Fruit fly (Drosophila melanogaster) whole organism, embryonic: ENCODE data around the gene CG42841.

Source experiments
- Atf-2 ChIP-seq: fragments of 200-800 bp; sonication (Bioruptor generic); optimal IDR thresholded peaks from 2 replicates; lab custom pipeline; 2016; ENCODE audit warnings: missing biosample characterization, missing genetic modification characterization
- Bgb ChIP-seq: fragments of 200-800 bp; sonication (Bioruptor generic); IDR thresholded peaks from 2 replicates; pipeline ENCODE4 v1.3.6; 2022; ENCODE audit warnings: missing biosample characterization, missing genetic modification characterization; ENCODE audit not compliant: partially characterized antibody
- Blimp-1 ChIP-seq: fragments of 200-800 bp; sonication (Bioruptor generic); optimal IDR thresholded peaks from 3 replicates; lab custom pipeline; 2018; ENCODE audit warnings: missing biosample characterization, missing genetic modification characterization, mild to moderate bottlenecking, moderate library complexity, missing genetic modification reagents
- CG10267 ChIP-seq: fragments of 200-800 bp; sonication (Bioruptor generic); optimal IDR thresholded peaks from 2 replicates; lab custom pipeline; 2018; ENCODE audit warnings: missing biosample characterization, mild to moderate bottlenecking, missing genetic modification characterization, moderate library complexity
- CG10431 ChIP-seq: fragments of 200-800 bp; sonication (Bioruptor generic); optimal IDR thresholded peaks from 3 replicates; lab custom pipeline; 2018; ENCODE audit warnings: missing biosample characterization, mild to moderate bottlenecking, missing genetic modification characterization
- CG11093 ChIP-seq: fragments of 200-800 bp; sonication (Bioruptor generic); IDR thresholded peaks from 3 replicates; pipeline ENCODE4 v1.3.6; 2022; ENCODE audit warnings: missing biosample characterization, missing genetic modification characterization
- CG14710 ChIP-seq: fragments of 200-800 bp; sonication (Bioruptor generic); optimal IDR thresholded peaks from 3 replicates; lab custom pipeline; 2019; ENCODE audit warnings: missing biosample characterization, mild to moderate bottlenecking, missing genetic modification characterization, moderate library complexity
- CG15479 ChIP-seq: fragments of 200-800 bp; sonication (Bioruptor generic); optimal IDR thresholded peaks from 3 replicates; lab custom pipeline; 2019; ENCODE audit warnings: missing biosample characterization, mild to moderate bottlenecking, missing genetic modification characterization, moderate library complexity
- CG16863 ChIP-seq: fragments of 200-800 bp; sonication (Bioruptor generic); optimal IDR thresholded peaks from 3 replicates; lab custom pipeline; 2016; ENCODE audit warnings: missing biosample characterization, missing genetic modification characterization
- CG2116 ChIP-seq: fragments of 200-800 bp; sonication (Bioruptor generic); optimal IDR thresholded peaks from 3 replicates; lab custom pipeline; 2018; ENCODE audit warnings: missing biosample characterization, mild to moderate bottlenecking, missing genetic modification characterization
- CG31441 ChIP-seq: fragments of 200-800 bp; sonication (Bioruptor generic); IDR thresholded peaks from 2 replicates; pipeline ENCODE4 v1.3.6; 2022; ENCODE audit warnings: missing biosample characterization, missing genetic modification characterization
- CG33557 ChIP-seq: fragments of 200-800 bp; sonication (Bioruptor generic); optimal IDR thresholded peaks from 2 replicates; lab custom pipeline; 2019; ENCODE audit warnings: missing biosample characterization, mild to moderate bottlenecking, missing genetic modification characterization, moderate library complexity
- CG34224 ChIP-seq: fragments of 200-800 bp; sonication (Bioruptor generic); IDR thresholded peaks from 3 replicates; pipeline ENCODE4 v1.3.6; 2022; ENCODE audit warnings: missing biosample characterization, missing genetic modification characterization; ENCODE audit not compliant: partially characterized antibody
- CG4820 ChIP-seq: fragments of 200-800 bp; sonication (Bioruptor generic); optimal IDR thresholded peaks from 3 replicates; lab custom pipeline; 2016; ENCODE audit warnings: missing biosample characterization, missing genetic modification characterization
- CG4854 ChIP-seq: fragments of 200-800 bp; sonication (Bioruptor generic); optimal IDR thresholded peaks from 2 replicates; lab custom pipeline; 2016; ENCODE audit warnings: missing biosample characterization, missing genetic modification characterization, inconsistent platforms
- CG6689 ChIP-seq: fragments of 200-800 bp; sonication (Bioruptor generic); IDR thresholded peaks from 2 replicates; pipeline ENCODE4 v1.3.6; 2022; ENCODE audit warnings: missing biosample characterization, missing genetic modification characterization
- CG7963 ChIP-seq: fragments of 200-800 bp; sonication (Bioruptor generic); IDR thresholded peaks from 3 replicates; pipeline ENCODE4 v1.3.6; 2022; ENCODE audit warnings: missing biosample characterization, missing genetic modification characterization; ENCODE audit not compliant: partially characterized antibody
- CG8388 ChIP-seq: fragments of 200-800 bp; sonication (Bioruptor generic); optimal IDR thresholded peaks from 2 replicates; lab custom pipeline; 2019; ENCODE audit warnings: missing biosample characterization, mild to moderate bottlenecking, missing genetic modification characterization, moderate library complexity
- CG8765 ChIP-seq: fragments of 200-800 bp; sonication (Bioruptor generic); IDR thresholded peaks from 2 replicates; pipeline ENCODE4 v1.3.6; 2022; ENCODE audit warnings: missing biosample characterization, missing genetic modification characterization
- CG8924 ChIP-seq: fragments of 200-800 bp; optimal IDR thresholded peaks from 3 replicates; lab custom pipeline; 2019; ENCODE audit warnings: missing biosample characterization, mild to moderate bottlenecking, missing genetic modification characterization, moderate library complexity
- CG9876 ChIP-seq: fragments of 200-800 bp; sonication (Bioruptor generic); optimal IDR thresholded peaks from 2 replicates; lab custom pipeline; 2016; ENCODE audit warnings: missing biosample characterization, missing genetic modification characterization
- Dref ChIP-seq: fragments of 200-800 bp; sonication (Bioruptor generic); IDR thresholded peaks from 2 replicates; pipeline ENCODE4 v1.3.6; 2022; ENCODE audit warnings: missing biosample characterization, missing genetic modification characterization
- E2f2 ChIP-seq: fragments of 200-800 bp; sonication (Bioruptor generic); IDR thresholded peaks from 2 replicates; pipeline ENCODE4 v1.3.6; 2022; ENCODE audit warnings: missing biosample characterization, missing genetic modification characterization
- HmgD ChIP-seq: fragments of 200-800 bp; sonication (Bioruptor generic); optimal IDR thresholded peaks from 3 replicates; lab custom pipeline; 2016; ENCODE audit warnings: missing biosample characterization, missing genetic modification characterization
- MTF-1 ChIP-seq: fragments of 200-800 bp; sonication (Bioruptor generic); optimal IDR thresholded peaks from 2 replicates; lab custom pipeline; 2018; ENCODE audit warnings: missing biosample characterization, mild to moderate bottlenecking, missing genetic modification characterization, borderline replicate concordance
- NK7.1 ChIP-seq: fragments of 200-800 bp; sonication (Bioruptor generic); optimal IDR thresholded peaks from 3 replicates; lab custom pipeline; 2016; ENCODE audit warnings: missing biosample characterization, missing genetic modification characterization
- Oaz ChIP-seq: fragments of 200-800 bp; sonication (Bioruptor generic); IDR thresholded peaks from 2 replicates; pipeline ENCODE4 v1.3.6; 2022; ENCODE audit warnings: missing biosample characterization, missing genetic modification characterization
- Scr ChIP-seq: fragments of 200-800 bp; sonication (Bioruptor generic); IDR thresholded peaks from 2 replicates; pipeline ENCODE4 v1.3.6; 2022; ENCODE audit warnings: missing biosample characterization, missing genetic modification characterization; ENCODE audit not compliant: partially characterized antibody
- amos ChIP-seq: fragments of 200-800 bp; sonication (Bioruptor generic); IDR thresholded peaks from 2 replicates; pipeline ENCODE4 v1.3.6; 2022; ENCODE audit warnings: missing biosample characterization, missing genetic modification characterization; ENCODE audit not compliant: partially characterized antibody
- ara ChIP-seq: fragments of 200-800 bp; sonication (Bioruptor generic); IDR thresholded peaks from 2 replicates; pipeline ENCODE4 v1.3.6; 2022; ENCODE audit warnings: missing biosample characterization, missing genetic modification characterization
- ase ChIP-seq: fragments of 200-800 bp; sonication (Bioruptor generic); IDR thresholded peaks from 3 replicates; pipeline ENCODE4 v1.3.6; 2022; ENCODE audit warnings: missing biosample characterization, missing genetic modification characterization
- chinmo ChIP-seq: fragments of 200-800 bp; sonication (Bioruptor generic); IDR thresholded peaks from 4 replicates; pipeline ENCODE4 v1.3.6; 2022; ENCODE audit warnings: missing biosample characterization, missing genetic modification characterization; ENCODE audit not compliant: partially characterized antibody
- cwo ChIP-seq: fragments of 200-800 bp; sonication (Bioruptor generic); optimal IDR thresholded peaks from 3 replicates; lab custom pipeline; 2017; ENCODE audit warnings: missing biosample characterization, missing genetic modification characterization, mild to moderate bottlenecking, moderate library complexity, missing genetic modification reagents
- ems ChIP-seq: fragments of 200-800 bp; sonication (Bioruptor generic); optimal IDR thresholded peaks from 3 replicates; lab custom pipeline; 2016; ENCODE audit warnings: missing biosample characterization, missing genetic modification characterization
- ftz-f1 ChIP-seq: fragments of 200-800 bp; sonication (Bioruptor generic); optimal IDR thresholded peaks from 2 replicates; lab custom pipeline; 2016; ENCODE audit warnings: missing biosample characterization, missing genetic modification characterization
- gsb ChIP-seq: fragments of 200-800 bp; sonication (Bioruptor generic); IDR thresholded peaks from 2 replicates; pipeline ENCODE4 v1.3.6; 2022; ENCODE audit warnings: missing biosample characterization, missing genetic modification characterization
- kay ChIP-seq: fragments of 200-800 bp; sonication (Bioruptor generic); optimal IDR thresholded peaks from 2 replicates; lab custom pipeline; 2016; ENCODE audit warnings: missing biosample characterization, missing genetic modification characterization
- klu ChIP-seq: fragments of 200-800 bp; sonication (Bioruptor generic); IDR thresholded peaks from 2 replicates; pipeline ENCODE4 v1.3.6; 2022; ENCODE audit warnings: missing biosample characterization, missing genetic modification characterization
- pan ChIP-seq, 4 experiments: fragments of >200 bp in 3 of 4; fragments of 200-800 bp in 1 of 4; sonication (Bioruptor generic) in 1 of 4; optimal IDR thresholded peaks in 3 of 4; IDR thresholded peaks in 1 of 4; 2 replicates each; pipeline versions ENCODE4 v1.3.6 to Lab custom; 2017 to 2022; ENCODE audit warnings: missing biosample characterization in 2 of 4, missing genetic modification characterization in 2 of 4, mixed read lengths in 1 of 4
- ranshi ChIP-seq: fragments of 200-800 bp; sonication (Bioruptor generic); IDR thresholded peaks from 2 replicates; pipeline ENCODE4 v1.3.6; 2022; ENCODE audit warnings: missing biosample characterization, missing genetic modification characterization
- rib ChIP-seq: fragments of 200-800 bp; sonication (Bioruptor generic); IDR thresholded peaks from 2 replicates; pipeline ENCODE4 v1.3.6; 2022; ENCODE audit warnings: missing biosample characterization, missing genetic modification characterization
- row ChIP-seq: fragments of 200-800 bp; sonication (Bioruptor generic); IDR thresholded peaks from 3 replicates; pipeline ENCODE4 v1.3.6; 2022; ENCODE audit warnings: missing biosample characterization, missing genetic modification characterization
- salm ChIP-seq: fragments of 200-800 bp; sonication (Bioruptor generic); optimal IDR thresholded peaks from 2 replicates; lab custom pipeline; 2018; ENCODE audit warnings: missing biosample characterization, mild to moderate bottlenecking, missing genetic modification characterization
- sens-2 ChIP-seq: fragments of 200-800 bp; sonication (Bioruptor generic); IDR thresholded peaks from 2 replicates; pipeline ENCODE4 v1.3.6; 2022; ENCODE audit warnings: missing biosample characterization, missing genetic modification characterization
- so ChIP-seq: fragments of 200-800 bp; sonication (Bioruptor generic); IDR thresholded peaks from 3 replicates; pipeline ENCODE4 v1.3.6; 2022; ENCODE audit warnings: missing biosample characterization, missing genetic modification characterization
- tgo ChIP-seq: fragments of 200-800 bp; sonication (Bioruptor generic); IDR thresholded peaks from 3 replicates; pipeline ENCODE4 v1.3.6; 2022; ENCODE audit warnings: missing biosample characterization, missing genetic modification characterization
- tup ChIP-seq: fragments of 200-800 bp; sonication (Bioruptor generic); optimal IDR thresholded peaks from 2 replicates; lab custom pipeline; 2016; ENCODE audit warnings: missing biosample characterization, mild to moderate bottlenecking, missing genetic modification characterization, moderate library complexity
- twi ChIP-seq: fragments of 200-800 bp; optimal IDR thresholded peaks from 2 replicates; lab custom pipeline; 2019; ENCODE audit warnings: missing biosample characterization, mild to moderate bottlenecking, missing genetic modification characterization, moderate library complexity
- tx ChIP-seq: fragments of 200-800 bp; sonication (Bioruptor generic); optimal IDR thresholded peaks from 2 replicates; lab custom pipeline; 2016; ENCODE audit warnings: missing biosample characterization, missing genetic modification characterization
- usp ChIP-seq: fragments of >200 bp; optimal IDR thresholded peaks from 2 replicates; lab custom pipeline; 2017; ENCODE audit warnings: missing biosample characterization, missing genetic modification characterization
- wor ChIP-seq: fragments of 200-800 bp; sonication (Bioruptor generic); IDR thresholded peaks from 2 replicates; pipeline ENCODE4 v1.3.6; 2022; ENCODE audit warnings: missing biosample characterization, missing genetic modification characterization

CG42841 gene

dm6 chr3L:1964099-1964498 lies 41.4 kb downstream of the CG42841 start, which contains the start of gene mv (continued):
- TF ChIP-seq NK7.1 (no peak), tup (GFP tag; lab: Kevin White, UChicago) (no peak), CG8388 (GFP tag; lab: Kevin White, UChicago) (no peak), row (peak; percentile 11; the same call in 1 of the 3 replicates), ase (GFP tag; lab: Robert Waterston, UW) (no peak), Dref (peak; percentile 59), CG14710 (peak; percentile 45), CG7963 (no peak), CG11093 (GFP tag; lab: Robert Waterston, UW) (no peak), usp (GFP tag; lab: Kevin White, UChicago) (no peak), CG9876 (GFP tag; lab: Kevin White, UChicago) (no peak), CG34224 (GFP tag; lab: Robert Waterston, UW) (peak; percentile 55), so (GFP tag; lab: Robert Waterston, UW) (no peak), ara (GFP tag; lab: Robert Waterston, UW) (no peak), CG31441 (GFP tag; lab: Robert Waterston, UW) (peak; percentile 22; the same call in 1 of the 2 replicates), CG4820 (GFP tag; lab: Kevin White, UChicago) (no peak), E2f2 (GFP tag; lab: Robert Waterston, UW) (no peak), amos (GFP tag; lab: Robert Waterston, UW) (peak; percentile 31; the same call in 1 of the 2 replicates), pan (optimal IDR thresholded peaks at IDR 0.05; lab: Kevin White, UChicago) (no peak), pan (GFP tag; optimal IDR thresholded peaks at IDR 0.05 in 1 of 2, IDR thresholded peaks at IDR 0.05 in 1 of 2) (no peak), sens-2 (GFP tag; lab: Robert Waterston, UW) (no peak), cwo (GFP tag; lab: Kevin White, UChicago) (no peak), gsb (GFP tag; lab: Robert Waterston, UW) (no peak), MTF-1 (GFP tag; lab: Kevin White, UChicago) (no peak), Atf-2 (GFP tag; lab: Kevin White, UChicago) (no peak), CG4854 (no peak), Bgb (GFP tag; lab: Robert Waterston, UW) (peak; percentile 32), Scr (GFP tag; lab: Robert Waterston, UW) (peak; percentile 40), ems (GFP tag; lab: Kevin White, UChicago) (no peak), CG2116 (GFP tag; lab: Kevin White, UChicago) (peak; percentile 62), tx (no peak), klu (GFP tag; lab: Robert Waterston, UW) (no peak), CG15479 (no peak), HmgD (GFP tag; lab: Kevin White, UChicago) (no peak), kay (GFP tag; lab: Kevin White, UChicago) (no peak), Blimp-1 (GFP tag; lab: Kevin White, UChicago) (no peak), wor (no peak), salm (no peak), ranshi (GFP tag; lab: Robert Waterston, UW) (no peak), CG10431 (no peak), twi (tag; lab: Kevin White, UChicago) (no peak), Oaz (GFP tag; lab: Robert Waterston, UW) (no peak), CG33557 (GFP tag; lab: Kevin White, UChicago) (no peak), CG8765 (no peak), tgo (no peak), CG10267 (peak; percentile 42), chinmo (GFP tag; lab: Robert Waterston, UW) (0 out of 4 replicates have a peak, but pooled peaks have one; percentile 68), CG16863 (GFP tag; lab: Kevin White, UChicago) (no peak), CG6689 (no peak), rib (GFP tag; lab: Robert Waterston, UW) (no peak), ftz-f1 (GFP tag; lab: Kevin White, UChicago) (peak; percentile 72), CG8924 (tag; lab: Kevin White, UChicago) (peak; percentile 19)
